Worm (Caenorhabditis elegans) whole organism, young adult: ENCODE results near the gene F41G3.6.

Experiments used
- B0019.2 ChIP-seq: fragments of 200-800 bp; sonication (Bioruptor generic); conservative IDR thresholded peaks from 2 replicates; pipeline ENCODE4 v1.3.6; 2022; ENCODE audit warnings: missing genetic modification reagents, missing genetic modification characterization, missing compliant biosample characterization
- B0261.1 ChIP-seq: sonication (generic microtip); optimal IDR thresholded peaks from 2 replicates; lab custom pipeline; 2016; ENCODE audit warnings: mild to moderate bottlenecking, missing genetic modification characterization, moderate library complexity, missing compliant biosample characterization
- B0336.3 ChIP-seq: fragments of 200-800 bp; sonication (Bioruptor generic); IDR thresholded peaks from 2 replicates; pipeline ENCODE4 v1.3.6; 2022; ENCODE audit warnings: missing genetic modification characterization, missing compliant biosample characterization
- D2030.7 ChIP-seq: fragments of 200-800 bp; sonication (Bioruptor generic); IDR thresholded peaks from 2 replicates; pipeline ENCODE4 v1.3.6; 2022; ENCODE audit warnings: missing genetic modification reagents, missing genetic modification characterization, missing compliant biosample characterization
- F23B12.7 ChIP-seq: sonication (generic microtip); optimal IDR thresholded peaks from 2 replicates; lab custom pipeline; 2017; ENCODE audit warnings: missing genetic modification characterization, mild to moderate bottlenecking, missing compliant biosample characterization, antibody characterized with exemption, moderate library complexity; ENCODE audit not compliant: insufficient read depth
- F33H1.4 ChIP-seq: fragments of 200-800 bp; sonication (Bioruptor generic); IDR thresholded peaks from 2 replicates; pipeline ENCODE4 v1.3.6; 2022; ENCODE audit warnings: missing genetic modification reagents, missing genetic modification characterization, missing compliant biosample characterization
- F37B4.10 ChIP-seq: fragments of 200-800 bp; sonication (Bioruptor generic); IDR thresholded peaks from 2 replicates; pipeline ENCODE4 v1.3.6; 2022; ENCODE audit warnings: missing genetic modification characterization, missing compliant biosample characterization
- F39B2.1 ChIP-seq: fragments of 200-800 bp; sonication (Bioruptor generic); IDR thresholded peaks from 2 replicates; pipeline ENCODE4 v1.3.6; 2022; ENCODE audit warnings: missing genetic modification reagents, missing genetic modification characterization, missing compliant biosample characterization
- F49E8.2 ChIP-seq: sonication (generic microtip); optimal IDR thresholded peaks from 3 replicates; lab custom pipeline; 2017; ENCODE audit warnings: missing genetic modification characterization, mild to moderate bottlenecking, missing compliant biosample characterization, antibody characterized with exemption, moderate library complexity; ENCODE audit not compliant: insufficient read depth
- F52B5.7 ChIP-seq: sonication (generic microtip); optimal IDR thresholded peaks from 2 replicates; lab custom pipeline; 2016; ENCODE audit warnings: mild to moderate bottlenecking, missing genetic modification characterization, missing compliant biosample characterization
- F55B11.4 ChIP-seq: sonication (generic microtip); optimal IDR thresholded peaks from 2 replicates; lab custom pipeline; 2016; ENCODE audit warnings: missing compliant biosample characterization, missing genetic modification characterization, borderline replicate concordance; ENCODE audit not compliant: insufficient read depth
- F57C9.4 ChIP-seq: sonication (generic microtip); optimal IDR thresholded peaks from 2 replicates; lab custom pipeline; 2017; ENCODE audit warnings: mild to moderate bottlenecking, missing genetic modification characterization, missing compliant biosample characterization
- T26A5.8 ChIP-seq: sonication (generic microtip); optimal IDR thresholded peaks from 2 replicates; lab custom pipeline; 2016; ENCODE audit warnings: missing genetic modification characterization, missing compliant biosample characterization
- Y53G8AR.9 ChIP-seq: fragments of 200-800 bp; sonication (Bioruptor generic); conservative IDR thresholded peaks from 2 replicates; pipeline ENCODE4 v1.3.6; 2022; ENCODE audit warnings: missing genetic modification reagents, missing genetic modification characterization, missing compliant biosample characterization
- Y79H2A.3 ChIP-seq: fragments of 200-800 bp; sonication (Bioruptor generic); conservative IDR thresholded peaks from 2 replicates; pipeline ENCODE4 v1.3.6; 2022; ENCODE audit warnings: missing genetic modification reagents, missing genetic modification characterization, missing compliant biosample characterization
- Y95B8A.8 ChIP-seq: fragments of 200-800 bp; sonication (Bioruptor generic); IDR thresholded peaks from 2 replicates; pipeline ENCODE4 v1.3.6; 2022; ENCODE audit warnings: missing genetic modification reagents, missing genetic modification characterization, missing compliant biosample characterization
- akir-1 ChIP-seq: fragments of 200-800 bp; sonication (Bioruptor generic); optimal IDR thresholded peaks from 2 replicates; lab custom pipeline; 2018; ENCODE audit warnings: mild to moderate bottlenecking, missing genetic modification characterization, moderate library complexity, missing compliant biosample characterization
- aptf-2 ChIP-seq: fragments of 200-800 bp; sonication (Bioruptor generic); conservative IDR thresholded peaks from 2 replicates; pipeline ENCODE4 v1.3.6; 2022; ENCODE audit warnings: missing genetic modification reagents, missing genetic modification characterization, missing compliant biosample characterization
- atf-7 ChIP-seq: sonication (generic microtip); optimal IDR thresholded peaks from 2 replicates; lab custom pipeline; 2017; ENCODE audit warnings: mild to moderate bottlenecking, missing genetic modification characterization, missing compliant biosample characterization
- ccch-3 ChIP-seq: fragments of 200-800 bp; sonication (Bioruptor generic); optimal IDR thresholded peaks from 2 replicates; lab custom pipeline; 2018; ENCODE audit warnings: mild to moderate bottlenecking, missing genetic modification characterization, missing compliant biosample characterization
- cebp-2 ChIP-seq: fragments of 200-800 bp; sonication (Bioruptor generic); IDR thresholded peaks from 2 replicates; pipeline ENCODE4 v1.3.6; 2022; ENCODE audit warnings: missing genetic modification characterization, missing compliant biosample characterization
- ceh-40 ChIP-seq: fragments of 200-800 bp; sonication (Bioruptor generic); IDR thresholded peaks from 2 replicates; pipeline ENCODE4 v1.3.6; 2022; ENCODE audit warnings: missing genetic modification characterization, missing compliant biosample characterization
- ceh-58 ChIP-seq: fragments of 200-800 bp; sonication (Bioruptor generic); IDR thresholded peaks from 2 replicates; pipeline ENCODE4 v1.3.6; 2022; ENCODE audit warnings: missing genetic modification characterization, missing compliant biosample characterization
- die-1 ChIP-seq: sonication (generic microtip); optimal IDR thresholded peaks from 2 replicates; lab custom pipeline; 2016; ENCODE audit warnings: missing genotype, mild to moderate bottlenecking, missing genetic modification characterization, missing compliant biosample characterization
- dox-1 ChIP-seq: fragments of 200-800 bp; sonication (Bioruptor generic); IDR thresholded peaks from 2 replicates; pipeline ENCODE4 v1.3.6; 2022; ENCODE audit warnings: missing genetic modification reagents, missing genetic modification characterization, missing compliant biosample characterization
- egl-18 ChIP-seq: fragments of 200-800 bp; sonication (Bioruptor generic); IDR thresholded peaks from 2 replicates; pipeline ENCODE4 v1.3.6; 2022; ENCODE audit warnings: missing genetic modification reagents, missing genetic modification characterization, missing compliant biosample characterization
- ets-4 ChIP-seq: fragments of 200-800 bp; sonication (Bioruptor generic); optimal IDR thresholded peaks from 2 replicates; lab custom pipeline; 2018; ENCODE audit warnings: mild to moderate bottlenecking, missing genetic modification characterization, missing compliant biosample characterization
- him-1 ChIP-seq: sonication (generic microtip); optimal IDR thresholded peaks from 2 replicates; lab custom pipeline; 2016; ENCODE audit warnings: missing genotype, missing genetic modification reagents, missing genetic modification characterization, missing compliant biosample characterization
- hlh-26 ChIP-seq: fragments of 200-800 bp; sonication (Bioruptor generic); conservative IDR thresholded peaks from 2 replicates; pipeline ENCODE4 v1.3.6; 2022; ENCODE audit warnings: missing genetic modification reagents, missing genetic modification characterization, missing compliant biosample characterization
- hmg-1.2 ChIP-seq: fragments of 200-800 bp; sonication (Bioruptor generic); IDR thresholded peaks from 2 replicates; pipeline ENCODE4 v1.3.6; 2022; ENCODE audit warnings: missing genetic modification reagents, missing genetic modification characterization, missing compliant biosample characterization
- hsf-1 ChIP-seq: fragments of 200-800 bp; sonication (Bioruptor generic); IDR thresholded peaks from 2 replicates; pipeline ENCODE4 v1.3.6; 2022; ENCODE audit warnings: missing genetic modification reagents, missing genetic modification characterization, missing compliant biosample characterization
- lsl-1 ChIP-seq: fragments of 200-800 bp; sonication (Bioruptor generic); optimal IDR thresholded peaks from 2 replicates; lab custom pipeline; 2018; ENCODE audit warnings: mild to moderate bottlenecking, missing genetic modification characterization, moderate library complexity, missing compliant biosample characterization
- lsy-27 ChIP-seq: sonication (generic microtip); optimal IDR thresholded peaks from 2 replicates; lab custom pipeline; 2017; ENCODE audit warnings: missing genetic modification characterization, mild to moderate bottlenecking, missing compliant biosample characterization, antibody characterized with exemption, missing genotype, borderline replicate concordance; ENCODE audit not compliant: insufficient read depth
- madf-10 ChIP-seq: sonication (generic microtip); optimal IDR thresholded peaks from 2 replicates; lab custom pipeline; 2016; ENCODE audit warnings: mild to moderate bottlenecking, missing genetic modification characterization, missing compliant biosample characterization
- madf-3 ChIP-seq: fragments of 200-800 bp; sonication (Bioruptor generic); IDR thresholded peaks from 2 replicates; pipeline ENCODE4 v1.3.6; 2022; ENCODE audit warnings: missing genetic modification reagents, missing genetic modification characterization, missing compliant biosample characterization
- madf-8 ChIP-seq: fragments of 200-800 bp; sonication (Bioruptor generic); conservative IDR thresholded peaks from 2 replicates; pipeline ENCODE4 v1.3.6; 2022; ENCODE audit warnings: missing genetic modification reagents, missing genetic modification characterization, missing compliant biosample characterization
- nhr-179 ChIP-seq: sonication (generic microtip); optimal IDR thresholded peaks from 2 replicates; lab custom pipeline; 2016; ENCODE audit warnings: mild to moderate bottlenecking, missing genetic modification characterization, missing compliant biosample characterization
- rec-8 ChIP-seq, 2 experiments: sonication (generic microtip); optimal IDR thresholded peaks; 2 replicates each; lab custom pipeline; 2016; ENCODE audit warnings: mild to moderate bottlenecking in 2 of 2, missing genetic modification characterization in 2 of 2, missing genetic modification reagents in 2 of 2, missing genotype in 2 of 2, missing biosample characterization in 1 of 2, missing compliant biosample characterization in 1 of 2, moderate library complexity in 1 of 2
- snpc-1.3 ChIP-seq: sonication (generic microtip); optimal IDR thresholded peaks from 2 replicates; lab custom pipeline; 2017; ENCODE audit warnings: missing genetic modification characterization, mild to moderate bottlenecking, missing compliant biosample characterization, antibody characterized with exemption, moderate library complexity, missing genotype, missing genetic modification reagents; ENCODE audit not compliant: insufficient read depth
- snpc-3.4 ChIP-seq: sonication (generic microtip); optimal IDR thresholded peaks from 2 replicates; lab custom pipeline; 2017; ENCODE audit warnings: missing genetic modification characterization, mild to moderate bottlenecking, missing compliant biosample characterization, antibody characterized with exemption, moderate library complexity, missing genotype, missing genetic modification reagents
- snpc-4 ChIP-seq, 5 experiments: fragments of 150-350 bp in 1 of 5; sonication (generic microtip) in 4 of 5; optimal IDR thresholded peaks; 2 replicates each; lab custom pipeline; 2014 to 2018; ENCODE audit warnings: missing genetic modification characterization in 5 of 5, missing biosample characterization in 3 of 5, antibody characterized with exemption in 2 of 5, mild to moderate bottlenecking in 2 of 5, missing compliant biosample characterization in 2 of 5, missing genotype in 2 of 5, moderate library complexity in 2 of 5, missing genetic modification reagents in 1 of 5
- tbp1 ChIP-seq: fragments of 200-800 bp; sonication (Bioruptor generic); optimal IDR thresholded peaks from 2 replicates; lab custom pipeline; 2018; ENCODE audit warnings: mild to moderate bottlenecking, missing genetic modification characterization, missing compliant biosample characterization
- tbx-9 ChIP-seq: sonication (generic microtip); optimal IDR thresholded peaks from 2 replicates; lab custom pipeline; 2016; ENCODE audit warnings: borderline replicate concordance, missing genetic modification characterization, inconsistent platforms, missing compliant biosample characterization
- unc-130 ChIP-seq: sonication (generic microtip); optimal IDR thresholded peaks from 2 replicates; lab custom pipeline; 2016; ENCODE audit warnings: missing genetic modification reagents, missing genetic modification characterization, missing compliant biosample characterization
- unc-62 ChIP-seq: fragments of 150-350 bp; optimal IDR thresholded peaks from 2 replicates; lab custom pipeline; 2014; ENCODE audit warnings: missing biosample characterization, missing genetic modification reagents, missing genetic modification characterization
- ztf-18 ChIP-seq: sonication (generic microtip); optimal IDR thresholded peaks from 2 replicates; lab custom pipeline; 2016; ENCODE audit warnings: missing genotype, mild to moderate bottlenecking, missing genetic modification characterization, missing compliant biosample characterization
- ztf-25 ChIP-seq: fragments of 200-800 bp; sonication (Bioruptor generic); IDR thresholded peaks from 2 replicates; pipeline ENCODE4 v1.3.6; 2022; ENCODE audit warnings: missing genetic modification reagents, missing genetic modification characterization, missing compliant biosample characterization
- ztf-6 ChIP-seq: fragments of 200-800 bp; sonication (Bioruptor generic); IDR thresholded peaks from 2 replicates; pipeline ENCODE4 v1.3.6; 2022; ENCODE audit warnings: missing genetic modification reagents, missing genetic modification characterization, missing compliant biosample characterization

The F41G3.6 gene

ce11 chrII:6734674-6735073, 8.0 kb upstream of the F41G3.6 start, which contains the start of gene T14B4.3 (continued):
- TF ChIP-seq die-1 (tag; lab: Kevin White, UChicago) (no peak), him-1 (tag; lab: Kevin White, UChicago) (no peak), rec-8 (tag; optimal IDR thresholded peaks at IDR 0.05; lab: Kevin White, UChicago) (no peak), D2030.7 (GFP tag; lab: Robert Waterston, UW) (peak; percentile 50), aptf-2 (GFP tag; lab: Robert Waterston, UW) (no peak), hmg-1.2 (GFP tag; lab: Robert Waterston, UW) (peak; percentile 64), ztf-25 (GFP tag; lab: Robert Waterston, UW) (no peak), ets-4 (GFP tag; lab: Kevin White, UChicago) (no peak), dox-1 (GFP tag; lab: Robert Waterston, UW) (no peak; the same call in 1 of the 2 replicates), Y53G8AR.9 (GFP tag; lab: Robert Waterston, UW) (no peak), cebp-2 (no peak), atf-7 (tag; lab: Kevin White, UChicago) (no peak), ceh-40 (GFP tag; lab: Robert Waterston, UW) (no peak), egl-18 (GFP tag; lab: Robert Waterston, UW) (no peak), F33H1.4 (peak; percentile 25; the same call in 1 of the 2 replicates), hsf-1 (GFP tag; lab: Robert Waterston, UW) (no peak), hlh-26 (GFP tag; lab: Robert Waterston, UW) (no peak), Y79H2A.3 (GFP tag; lab: Robert Waterston, UW) (no peak), F55B11.4 (tag; lab: Kevin White, UChicago) (no peak), akir-1 (GFP tag; lab: Kevin White, UChicago) (no peak), ccch-3 (GFP tag; lab: Kevin White, UChicago) (no peak), unc-62 (GFP tag; lab: Kevin White, UChicago) (no peak), snpc-1.3 (tag; lab: Kevin White, UChicago) (no peak), F57C9.4 (no peak), B0336.3 (GFP tag; lab: Robert Waterston, UW) (no peak), ztf-6 (no peak), B0019.2 (GFP tag; lab: Robert Waterston, UW) (no peak), lsy-27 (tag; lab: Kevin White, UChicago) (no peak), madf-3 (GFP tag; lab: Robert Waterston, UW) (no peak), F52B5.7 (tag; lab: Kevin White, UChicago) (no peak), F39B2.1 (GFP tag; lab: Robert Waterston, UW) (no peak), B0261.1 (tag; lab: Kevin White, UChicago) (no peak), nhr-179 (no peak), F23B12.7 (peak; percentile 78), snpc-3.4 (tag; lab: Kevin White, UChicago) (peak; percentile 20), ceh-58 (GFP tag; lab: Robert Waterston, UW) (no peak), tbp1 (GFP tag; lab: Kevin White, UChicago) (no peak), snpc-4 (GFP tag; optimal IDR thresholded peaks at IDR 0.05; lab: Kevin White, UChicago) (no peak), snpc-4 (tag; optimal IDR thresholded peaks at IDR 0.05; lab: Kevin White, UChicago) (peak in 1 of 4 experiments; percentile 20), Y95B8A.8 (GFP tag; lab: Robert Waterston, UW) (no peak), madf-8 (no peak), F37B4.10 (GFP tag; lab: Robert Waterston, UW) (no peak), T26A5.8 (tag; lab: Kevin White, UChicago) (no peak), madf-10 (tag; lab: Kevin White, UChicago) (no peak), ztf-18 (tag; lab: Kevin White, UChicago) (peak; percentile 32), F49E8.2 (tag; lab: Kevin White, UChicago) (no peak), unc-130 (GFP tag; lab: Kevin White, UChicago) (peak; percentile 38), lsl-1 (GFP tag; lab: Kevin White, UChicago) (no peak), tbx-9 (tag; lab: Kevin White, UChicago) (no peak)
